Fruit fly (Drosophila melanogaster): ENCODE results near the gene CG16965.
A peak's percentile ranks its signal among the peaks of the same experiment; 100 is the strongest.

DNA sequence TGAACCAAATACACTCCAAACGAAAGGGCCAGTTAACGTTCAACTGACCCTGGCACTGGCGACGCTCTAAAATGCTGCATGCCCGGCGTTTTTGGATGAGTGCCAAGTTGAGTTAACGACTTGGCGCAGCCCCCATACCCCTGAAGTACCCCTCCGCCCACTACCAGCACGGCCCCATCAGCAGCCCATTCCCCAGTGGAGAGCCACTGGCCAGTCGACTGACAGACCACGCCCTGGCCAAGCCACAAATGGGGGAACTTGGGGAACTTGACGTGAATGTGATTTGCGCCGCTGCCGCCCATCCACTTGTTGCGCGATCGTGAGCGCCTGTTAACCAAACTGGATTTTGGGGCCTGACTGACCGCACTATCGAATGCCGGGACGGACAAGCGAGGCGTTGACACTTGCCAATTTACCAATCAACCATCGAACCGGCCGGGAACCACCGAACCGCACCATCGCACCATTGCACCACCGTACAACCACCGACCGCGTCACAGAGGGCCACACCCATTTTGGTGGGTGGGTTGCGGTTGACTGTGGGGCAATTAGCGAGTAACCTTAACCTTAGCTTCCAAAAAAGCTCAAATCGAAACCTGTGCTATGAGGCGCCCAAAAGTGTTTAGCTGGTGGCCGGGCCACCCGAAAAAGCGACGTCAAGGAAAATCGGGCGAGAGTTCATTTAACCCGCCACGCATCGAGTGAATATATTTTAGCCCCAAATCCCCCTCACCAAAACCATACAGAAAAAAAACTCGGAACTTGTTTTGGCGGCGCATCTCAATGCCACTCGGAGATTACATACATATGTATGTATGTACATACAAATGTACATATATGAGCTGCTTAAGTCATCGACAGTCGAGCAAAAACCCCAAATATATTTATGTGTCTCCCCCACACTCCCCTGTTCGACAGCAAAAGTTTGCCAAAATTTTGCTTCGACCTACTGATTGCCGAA lies 24.3 kb downstream of the CG16965 start:
- TF ChIP-seq kay (GFP tag; ENCODE audit: borderline replicate concordance) = no peak
- peak; percentile 67 for TF ChIP-seq CG12768 (GFP tag; optimal IDR thresholded peaks at IDR 0.05)
- peak; percentile 6 for TF ChIP-seq cic (GFP tag; optimal IDR thresholded peaks at IDR 0.05)
- no peak for TF ChIP-seq Mnt (GFP tag; optimal IDR thresholded peaks at IDR 0.05)
- no peak for TF ChIP-seq CG7045 (GFP tag; optimal IDR thresholded peaks at IDR 0.05)
- TF ChIP-seq toe (GFP tag; optimal IDR thresholded peaks at IDR 0.05) = no peak
- no peak for TF ChIP-seq CG14711 (tag; optimal IDR thresholded peaks at IDR 0.05)
- TF ChIP-seq ovo (GFP tag; optimal IDR thresholded peaks at IDR 0.05) = peak; percentile 60
- TF ChIP-seq CG1620 (GFP tag; optimal IDR thresholded peaks at IDR 0.05) = no peak
- no peak for TF ChIP-seq cnc (optimal IDR thresholded peaks at IDR 0.05)
